Fruit fly (Drosophila melanogaster) whole organism, adult: ENCODE results near the gene CG14190.

Experiments used
- CG5204 ChIP-seq: fragments of 200-800 bp; sonication (Bioruptor generic); optimal IDR thresholded peaks from 2 replicates; lab custom pipeline; 2016; ENCODE audit warnings: missing biosample characterization, missing genetic modification characterization
- CG7045 ChIP-seq: fragments of 200-800 bp; sonication (Bioruptor generic); optimal IDR thresholded peaks from 2 replicates; lab custom pipeline; 2017; ENCODE audit warnings: missing biosample characterization, mild to moderate bottlenecking, missing genetic modification characterization

DNA sequence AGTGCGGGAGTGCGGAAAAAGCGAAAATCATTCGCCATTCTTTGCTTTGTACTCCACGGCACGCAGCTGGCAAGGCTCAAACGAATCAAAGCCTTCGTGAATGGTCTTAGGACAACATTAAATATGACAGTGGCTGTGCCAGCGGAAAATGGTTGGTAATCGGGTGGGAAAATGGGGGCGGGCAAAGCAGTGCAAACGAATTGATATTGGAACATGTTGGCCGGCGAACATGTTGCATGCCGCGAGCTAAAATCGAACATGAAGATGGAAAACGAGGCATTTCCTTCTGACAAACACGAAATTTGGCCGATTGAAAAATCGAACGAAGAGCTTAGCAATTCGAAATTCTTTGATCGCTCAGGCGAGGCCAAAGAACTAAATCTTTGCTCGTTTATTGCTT is 39.5 kb downstream of the CG14190 start:
- TF ChIP-seq CG5204 (GFP tag; lab: Kevin White, UChicago) (no peak), CG7045 (GFP tag; lab: Kevin White, UChicago) (no peak)
